Worm (Caenorhabditis elegans): Measurements from ENCODE around the gene srx-95.

srx-95 gene

ce11 chrII:6782738-6783163 is 28.2 kb upstream of the srx-95 start (continued):
- TF ChIP-seq egl-27 (tag; optimal IDR thresholded peaks at IDR 0.05): no peak
- no peak for TF ChIP-seq elt-1 (tag; optimal IDR thresholded peaks at IDR 0.05)
- peak; percentile 48 for TF ChIP-seq snpc-4 (tag; optimal IDR thresholded peaks at IDR 0.05)
- no peak for TF ChIP-seq nhr-67 (tag; optimal IDR thresholded peaks at IDR 0.05)
- TF ChIP-seq ztf-4 (tag; optimal IDR thresholded peaks at IDR 0.05): no peak
- TF ChIP-seq jun-1 (tag; optimal IDR thresholded peaks at IDR 0.05): peak; percentile 11
- no peak for TF ChIP-seq fos-1 (tag; optimal IDR thresholded peaks at IDR 0.05)
- TF ChIP-seq mdl-1 (tag; optimal IDR thresholded peaks at IDR 0.05): no peak
- no peak for TF ChIP-seq nhr-77 (tag; optimal IDR thresholded peaks at IDR 0.05)

ce11 chrII:6781983-6782382 is 27.4 kb upstream of the srx-95 start:
- no peak for TF ChIP-seq nhr-11 (tag; optimal IDR thresholded peaks at IDR 0.05)
- no peak for TF ChIP-seq nfya-1 (tag; optimal IDR thresholded peaks at IDR 0.05; ENCODE audit: insufficient read depth)
- no peak for TF ChIP-seq mdl-1 (tag; optimal IDR thresholded peaks at IDR 0.05)
- no peak for TF ChIP-seq unc-62 (GFP tag; optimal IDR thresholded peaks at IDR 0.05)
- TF ChIP-seq lin-15B (tag; optimal IDR thresholded peaks at IDR 0.05): no peak
- no peak for TF ChIP-seq nhr-23 (tag; optimal IDR thresholded peaks at IDR 0.05)
- no peak for TF ChIP-seq ama-1 (optimal IDR thresholded peaks at IDR 0.05)
- no peak for TF ChIP-seq unc-39 (tag; optimal IDR thresholded peaks at IDR 0.05)
- no peak for TF ChIP-seq jun-1 (tag; optimal IDR thresholded peaks at IDR 0.05)

- TF ChIP-seq pqm-1 (tag; optimal IDR thresholded peaks at IDR 0.05) (peak; percentile 30), nhr-12 (tag; optimal IDR thresholded peaks at IDR 0.05) (no peak), elt-2 (tag; optimal IDR thresholded peaks at IDR 0.05) (peak; percentile 66)
Observed at ce11 chrII:6781231-6781630, 26.7 kb upstream of the srx-95 start.

ce11 chrII:6779104-6779503 is 24.5 kb upstream of the srx-95 start, which contains the start of gene T13C2.7:
Gene T13C2.7, plus strand, starts transcription at chrII:6779404.
- TF ChIP-seq nhr-77 (tag; optimal IDR thresholded peaks at IDR 0.05) (no peak), ceh-9 (tag; optimal IDR thresholded peaks at IDR 0.05) (no peak), fkh-2 (tag; optimal IDR thresholded peaks at IDR 0.05) (no peak), tbx-2 (tag; optimal IDR thresholded peaks at IDR 0.05) (no peak), ama-1 (optimal IDR thresholded peaks at IDR 0.05) (no peak), R02D3.7 (tag; optimal IDR thresholded peaks at IDR 0.05) (no peak), snpc-4 (tag; optimal IDR thresholded peaks at IDR 0.05) (no peak), fos-1 (tag; optimal IDR thresholded peaks at IDR 0.05) (no peak), pha-4 (tag; optimal IDR thresholded peaks at IDR 0.05) (no peak), sea-2 (GFP tag; optimal IDR thresholded peaks at IDR 0.05) (no peak), nhr-28 (tag; optimal IDR thresholded peaks at IDR 0.05) (no peak), nhr-43 (tag; optimal IDR thresholded peaks at IDR 0.05; ENCODE audit: poor library complexity, severe bottlenecking) (no peak), zag-1 (tag; optimal IDR thresholded peaks at IDR 0.05) (no peak), daf-12 (tag; optimal IDR thresholded peaks at IDR 0.05) (no peak), ZK546.5 (tag; optimal IDR thresholded peaks at IDR 0.05) (no peak), aly-2 (tag; optimal IDR thresholded peaks at IDR 0.05) (no peak), ceh-82 (tag; optimal IDR thresholded peaks at IDR 0.05) (no peak), mdl-1 (tag; optimal IDR thresholded peaks at IDR 0.05) (no peak), egl-27 (tag; optimal IDR thresholded peaks at IDR 0.05) (no peak)

- TF ChIP-seq lin-15B (tag; optimal IDR thresholded peaks at IDR 0.05) (peak; percentile 71), elt-2 (tag; optimal IDR thresholded peaks at IDR 0.05) (peak; percentile 15), nhr-23 (tag; optimal IDR thresholded peaks at IDR 0.05) (peak; percentile 65), sea-2 (GFP tag; optimal IDR thresholded peaks at IDR 0.05) (no peak), pqm-1 (tag; optimal IDR thresholded peaks at IDR 0.05) (no peak), nfya-1 (tag; optimal IDR thresholded peaks at IDR 0.05; ENCODE audit: insufficient read depth) (peak; percentile 68), tbx-2 (tag; optimal IDR thresholded peaks at IDR 0.05) (peak; percentile 23), lsy-12 (tag; optimal IDR thresholded peaks at IDR 0.05) (peak; percentile 30), pha-4 (tag; optimal IDR thresholded peaks at IDR 0.05) (peak; percentile 72), aly-2 (tag; optimal IDR thresholded peaks at IDR 0.05) (no peak), hmg-11 (tag; optimal IDR thresholded peaks at IDR 0.05) (no peak), nhr-25 (tag; optimal IDR thresholded peaks at IDR 0.05) (peak; percentile 7), eor-1 (tag; optimal IDR thresholded peaks at IDR 0.05) (no peak), elt-1 (tag; optimal IDR thresholded peaks at IDR 0.05) (no peak), snpc-4 (tag; optimal IDR thresholded peaks at IDR 0.05) (peak; percentile 63), egl-5 (tag; optimal IDR thresholded peaks at IDR 0.05) (peak; percentile 1), R02D3.7 (tag; optimal IDR thresholded peaks at IDR 0.05) (no peak), nhr-43 (tag; optimal IDR thresholded peaks at IDR 0.05; ENCODE audit: poor library complexity, severe bottlenecking) (peak; percentile 90), lin-39 (tag; optimal IDR thresholded peaks at IDR 0.05) (no peak), fos-1 (tag; optimal IDR thresholded peaks at IDR 0.05) (no peak)
Observed at ce11 chrII:6776418-6777034, 22.0 kb upstream of the srx-95 start, which contains the start of gene ssup-72. Gene ssup-72, plus strand, starts transcription at chrII:6776598.

Measured in whole organism, L3 larva.